Worm (Caenorhabditis elegans) whole organism, late embryonic: ENCODE results near the gene sca-1.

Experiments
- C08G9.2 ChIP-seq: sonication (generic microtip); optimal IDR thresholded peaks from 2 replicates; lab custom pipeline; 2016; ENCODE audit warnings: mild to moderate bottlenecking, missing genetic modification characterization, moderate library complexity, missing compliant biosample characterization
- F13H6.1 ChIP-seq: sonication (generic microtip); optimal IDR thresholded peaks from 2 replicates; lab custom pipeline; 2016; ENCODE audit warnings: missing genetic modification characterization, missing compliant biosample characterization
- K09A11.1 ChIP-seq: sonication (generic microtip); optimal IDR thresholded peaks from 2 replicates; lab custom pipeline; 2017; ENCODE audit warnings: antibody characterized with exemption, mild to moderate bottlenecking, missing genetic modification characterization, missing compliant biosample characterization; ENCODE audit not compliant: insufficient read depth
- T23F11.4 ChIP-seq: fragments of 200-800 bp; sonication (Bioruptor generic); optimal IDR thresholded peaks from 2 replicates; lab custom pipeline; 2018; ENCODE audit warnings: mild to moderate bottlenecking, missing genetic modification characterization, missing compliant biosample characterization
- Y22D7AL.16 ChIP-seq: sonication (generic microtip); optimal IDR thresholded peaks from 2 replicates; lab custom pipeline; 2016; ENCODE audit warnings: missing genetic modification characterization, missing compliant biosample characterization
- ahr-1 ChIP-seq: sonication (generic microtip); optimal IDR thresholded peaks from 2 replicates; lab custom pipeline; 2016; ENCODE audit warnings: missing genetic modification characterization, missing compliant biosample characterization
- ceh-18 ChIP-seq: sonication (generic microtip); optimal IDR thresholded peaks from 2 replicates; lab custom pipeline; 2016; ENCODE audit warnings: missing genetic modification characterization, missing compliant biosample characterization
- ceh-30 ChIP-seq: fragments of 150-350 bp; optimal IDR thresholded peaks from 2 replicates; lab custom pipeline; 2014; ENCODE audit warnings: missing biosample characterization, missing genetic modification characterization
- ceh-31 ChIP-seq: sonication (generic microtip); optimal IDR thresholded peaks from 2 replicates; lab custom pipeline; 2016; ENCODE audit warnings: missing genetic modification characterization, missing compliant biosample characterization
- ceh-45 ChIP-seq: fragments of 200-800 bp; sonication (Bioruptor generic); IDR thresholded peaks from 2 replicates; pipeline ENCODE4 v1.3.6; 2022; ENCODE audit warnings: missing genetic modification reagents, missing genetic modification characterization, missing compliant biosample characterization
- ceh-6 ChIP-seq: fragments of 200-800 bp; sonication (Bioruptor generic); optimal IDR thresholded peaks from 2 replicates; lab custom pipeline; 2018; ENCODE audit warnings: mild to moderate bottlenecking, missing genetic modification characterization, missing compliant biosample characterization
- ceh-9 ChIP-seq: sonication (generic microtip); optimal IDR thresholded peaks from 2 replicates; lab custom pipeline; 2016; ENCODE audit warnings: mild to moderate bottlenecking, missing genetic modification characterization, inconsistent platforms, missing compliant biosample characterization
- dmd-4 ChIP-seq: sonication (generic microtip); optimal IDR thresholded peaks from 2 replicates; lab custom pipeline; 2016; ENCODE audit warnings: borderline replicate concordance, missing genetic modification characterization, missing compliant biosample characterization
- dve-1 ChIP-seq: sonication (generic microtip); optimal IDR thresholded peaks from 2 replicates; lab custom pipeline; 2017; ENCODE audit warnings: antibody characterized with exemption, mild to moderate bottlenecking, missing genetic modification characterization, missing compliant biosample characterization
- elt-4 ChIP-seq: sonication (generic microtip); optimal IDR thresholded peaks from 2 replicates; lab custom pipeline; 2016; ENCODE audit warnings: missing genetic modification characterization, missing compliant biosample characterization
- ets-4 ChIP-seq: sonication (generic microtip); optimal IDR thresholded peaks from 2 replicates; lab custom pipeline; 2016; ENCODE audit warnings: missing genetic modification characterization, missing compliant biosample characterization
- fkh-6 ChIP-seq: sonication (generic microtip); optimal IDR thresholded peaks from 2 replicates; lab custom pipeline; 2016; ENCODE audit warnings: missing genetic modification characterization, missing compliant biosample characterization
- hlh-13 ChIP-seq: fragments of 200-800 bp; sonication (Bioruptor generic); optimal IDR thresholded peaks from 2 replicates; lab custom pipeline; 2018; ENCODE audit warnings: mild to moderate bottlenecking, missing genetic modification characterization, missing compliant biosample characterization
- hlh-15 ChIP-seq: sonication (generic microtip); optimal IDR thresholded peaks from 2 replicates; lab custom pipeline; 2016; ENCODE audit warnings: missing genetic modification characterization, missing compliant biosample characterization
- hlh-6 ChIP-seq: sonication (generic microtip); optimal IDR thresholded peaks from 2 replicates; lab custom pipeline; 2016; ENCODE audit warnings: missing genotype, missing genetic modification characterization, missing compliant biosample characterization
- hlh-8 ChIP-seq: sonication (generic microtip); optimal IDR thresholded peaks from 2 replicates; lab custom pipeline; 2016; ENCODE audit warnings: missing genotype, missing genetic modification characterization, missing compliant biosample characterization
- lim-6 ChIP-seq: sonication (generic microtip); optimal IDR thresholded peaks from 2 replicates; lab custom pipeline; 2016; ENCODE audit warnings: missing genetic modification characterization, missing compliant biosample characterization
- nfya-1 ChIP-seq: sonication (generic microtip); optimal IDR thresholded peaks from 2 replicates; lab custom pipeline; 2017; ENCODE audit warnings: missing genetic modification characterization, mild to moderate bottlenecking, missing compliant biosample characterization, antibody characterized with exemption, moderate library complexity
- odd-2 ChIP-seq: sonication (generic microtip); optimal IDR thresholded peaks from 2 replicates; lab custom pipeline; 2017; ENCODE audit warnings: antibody characterized with exemption, mild to moderate bottlenecking, missing genetic modification characterization, missing compliant biosample characterization
- pag-3 ChIP-seq: sonication (generic microtip); optimal IDR thresholded peaks from 2 replicates; lab custom pipeline; 2016; ENCODE audit warnings: missing compliant biosample characterization, missing genetic modification characterization, borderline replicate concordance
- pha-4 ChIP-seq: fragments of 150-350 bp; optimal IDR thresholded peaks from 2 replicates; lab custom pipeline; 2018; ENCODE audit warnings: missing biosample characterization, missing genetic modification reagents, missing genetic modification characterization
- pqm-1 ChIP-seq: sonication (generic microtip); optimal IDR thresholded peaks from 2 replicates; lab custom pipeline; 2016; ENCODE audit warnings: missing genetic modification characterization, missing compliant biosample characterization
- sox-2 ChIP-seq: fragments of 200-800 bp; sonication (Bioruptor generic); IDR thresholded peaks from 2 replicates; pipeline ENCODE4 v1.3.6; 2022; ENCODE audit warnings: missing genetic modification reagents, missing genetic modification characterization, missing compliant biosample characterization
- sox-4 ChIP-seq: sonication (generic microtip); optimal IDR thresholded peaks from 2 replicates; lab custom pipeline; 2017; ENCODE audit warnings: mild to moderate bottlenecking, missing genetic modification characterization, inconsistent platforms, missing compliant biosample characterization
- tbx-7 ChIP-seq: sonication (generic microtip); optimal IDR thresholded peaks from 2 replicates; lab custom pipeline; 2016; ENCODE audit warnings: missing genotype, missing genetic modification characterization, missing compliant biosample characterization
- ttx-3 ChIP-seq: sonication (generic microtip); optimal IDR thresholded peaks from 2 replicates; lab custom pipeline; 2016; ENCODE audit warnings: missing genetic modification reagents, missing genetic modification characterization, missing compliant biosample characterization
- unc-3 ChIP-seq, 2 experiments: fragments of 200-800 bp in 1 of 2; sonication (Bioruptor generic) in 1 of 2; sonication (generic microtip) in 1 of 2; conservative IDR thresholded peaks in 1 of 2; optimal IDR thresholded peaks in 1 of 2; 2 replicates each; pipeline versions ENCODE4 v1.3.6 to Lab custom; 2016 to 2022; ENCODE audit warnings: missing compliant biosample characterization in 2 of 2, missing genetic modification characterization in 2 of 2, missing genetic modification reagents in 1 of 2
- unc-42 ChIP-seq: sonication (generic microtip); optimal IDR thresholded peaks from 2 replicates; lab custom pipeline; 2016; ENCODE audit warnings: missing genotype, missing genetic modification characterization, missing compliant biosample characterization
- zip-5 ChIP-seq: sonication (generic microtip); optimal IDR thresholded peaks from 2 replicates; lab custom pipeline; 2016; ENCODE audit warnings: missing genetic modification characterization, missing compliant biosample characterization
- ztf-16 ChIP-seq: sonication (generic microtip); optimal IDR thresholded peaks from 2 replicates; lab custom pipeline; 2017; ENCODE audit warnings: missing genetic modification characterization, missing compliant biosample characterization

Gene sca-1

DNA sequence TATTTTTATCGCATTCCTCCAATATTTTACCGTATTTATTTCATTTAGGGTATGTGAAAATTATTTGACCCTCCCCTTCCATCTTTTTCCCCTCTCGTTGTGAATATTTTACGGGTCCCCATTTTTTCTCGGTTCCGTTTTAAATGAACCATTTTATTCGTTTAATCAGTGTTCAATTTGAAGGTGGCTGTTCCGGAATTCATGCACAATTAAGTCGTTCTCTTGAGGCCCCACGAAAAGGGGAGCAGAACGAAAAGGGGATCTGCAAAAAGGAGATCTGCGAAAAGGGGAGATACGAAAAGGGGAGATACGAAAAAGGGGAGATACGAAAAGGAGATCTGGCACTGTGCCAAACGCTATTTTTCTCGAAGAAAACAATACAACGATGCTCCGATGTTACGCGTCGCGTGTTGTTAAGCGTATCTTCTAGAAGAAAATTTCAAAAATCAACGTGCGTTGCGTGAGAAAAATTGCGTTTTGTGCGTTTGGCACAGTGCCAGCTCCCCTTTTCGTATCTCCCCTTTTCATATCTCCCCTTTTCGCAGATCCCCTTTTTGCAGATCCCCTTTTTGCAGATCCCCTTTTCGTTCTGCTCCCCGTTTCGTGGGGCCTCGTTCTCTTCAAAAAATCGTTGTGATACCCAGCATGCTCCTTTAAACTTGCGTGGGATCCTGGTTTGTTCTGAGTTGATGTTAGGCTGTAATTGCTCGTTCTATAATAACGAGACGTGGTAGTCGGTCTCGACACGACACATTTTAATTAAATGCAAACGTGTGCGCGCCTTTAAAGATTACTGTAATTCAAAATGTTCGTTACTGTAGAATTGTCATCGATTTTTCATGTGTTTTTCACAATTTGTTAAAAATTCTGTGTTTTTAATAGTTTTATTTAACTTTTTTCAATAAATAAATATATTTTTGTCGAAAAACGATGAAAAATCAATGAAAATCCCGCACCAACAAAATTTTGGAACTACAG is 5.5 kb downstream of the sca-1 start (continued):
- peak; percentile 69 for TF ChIP-seq ahr-1 (tag; lab: Kevin White, UChicago)
- peak; percentile 98 for TF ChIP-seq ceh-31 (tag; lab: Kevin White, UChicago)
- peak; percentile 9 for TF ChIP-seq fkh-6 (tag; lab: Kevin White, UChicago)
- TF ChIP-seq K09A11.1, result no peak
- TF ChIP-seq unc-42, result peak; percentile 49
- TF ChIP-seq hlh-6 (tag; lab: Kevin White, UChicago), result peak; percentile 39
- TF ChIP-seq nfya-1 (tag; lab: Kevin White, UChicago), result no peak
- TF ChIP-seq ceh-45 (GFP tag; lab: Robert Waterston, UW), result 0 out of 2 replicates have a peak, but pooled peaks have one; percentile 12
- peak; percentile 73 for TF ChIP-seq ets-4
- TF ChIP-seq dmd-4 (tag; lab: Kevin White, UChicago), result peak; percentile 82
- no peak for TF ChIP-seq elt-4 (tag; lab: Kevin White, UChicago)
- TF ChIP-seq unc-3 (GFP tag; conservative IDR thresholded peaks at IDR 0.05; lab: Robert Waterston, UW), result no peak
- peak; percentile 40 for TF ChIP-seq unc-3 (tag; optimal IDR thresholded peaks at IDR 0.05; lab: Kevin White, UChicago)
- TF ChIP-seq ceh-18 (tag; lab: Kevin White, UChicago), result peak; percentile 50
- TF ChIP-seq dve-1 (tag; lab: Kevin White, UChicago), result no peak
- peak; percentile 75 for TF ChIP-seq ztf-16 (tag; lab: Kevin White, UChicago)
- TF ChIP-seq pag-3, result peak; percentile 47
- TF ChIP-seq C08G9.2 (tag; lab: Kevin White, UChicago), result peak; percentile 89

DNA sequence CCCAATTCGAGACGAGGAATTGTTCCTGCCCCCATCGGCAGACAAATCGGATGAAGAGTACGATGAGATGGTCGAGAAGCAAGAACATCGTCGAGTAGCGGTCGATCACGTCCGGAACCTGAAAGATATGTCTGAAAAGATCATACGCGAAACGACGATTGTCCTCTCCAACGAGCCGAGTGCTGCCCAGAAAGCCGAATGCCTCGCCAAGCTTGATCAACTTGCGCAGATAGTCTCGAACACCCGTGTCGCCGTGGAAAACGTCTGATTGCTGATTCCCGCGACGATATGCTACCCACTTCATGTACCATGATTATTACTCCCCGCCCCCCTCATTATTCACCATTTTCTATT is 6.2 kb downstream of the sca-1 start:
- TF ChIP-seq unc-3 (GFP tag; conservative IDR thresholded peaks at IDR 0.05; lab: Robert Waterston, UW) (no peak), unc-3 (tag; optimal IDR thresholded peaks at IDR 0.05; lab: Kevin White, UChicago) (no peak), tbx-7 (tag; lab: Kevin White, UChicago) (no peak), sox-4 (tag; lab: Kevin White, UChicago) (no peak), odd-2 (tag; lab: Kevin White, UChicago) (no peak), hlh-8 (tag; lab: Kevin White, UChicago) (no peak), T23F11.4 (no peak), pqm-1 (tag; lab: Kevin White, UChicago) (no peak), Y22D7AL.16 (tag; lab: Kevin White, UChicago) (no peak), K09A11.1 (no peak), ceh-30 (tag; lab: Kevin White, UChicago) (no peak), unc-42 (no peak)

DNA sequence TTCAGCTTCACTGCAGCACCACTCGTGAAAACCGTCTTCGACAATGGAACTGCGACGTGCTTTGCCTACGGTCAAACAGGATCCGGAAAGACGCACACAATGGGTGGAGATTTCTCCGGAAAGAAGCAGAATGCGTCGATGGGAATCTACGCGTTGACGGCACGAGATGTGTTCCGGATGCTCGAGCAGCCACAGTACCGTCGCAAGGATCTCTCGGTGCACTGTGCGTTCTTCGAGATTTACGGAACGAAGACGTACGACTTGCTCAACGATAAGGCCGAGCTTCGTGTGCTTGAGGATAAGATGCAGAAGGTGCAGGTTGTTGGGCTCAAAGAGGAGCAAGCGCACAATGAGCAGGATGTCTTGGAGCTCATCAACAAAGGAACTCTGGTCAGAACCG is 7.1 kb downstream of the sca-1 start:
- TF ChIP-seq ceh-6 (GFP tag; lab: Kevin White, UChicago) (no peak), odd-2 (tag; lab: Kevin White, UChicago) (no peak), T23F11.4 (no peak), K09A11.1 (no peak), hlh-15 (no peak), sox-2 (GFP tag; lab: Robert Waterston, UW) (no peak), lim-6 (tag; lab: Kevin White, UChicago) (no peak), unc-42 (no peak), hlh-13 (GFP tag; lab: Kevin White, UChicago) (no peak), F13H6.1 (no peak), pha-4 (tag; lab: Kevin White, UChicago) (no peak), unc-3 (GFP tag; conservative IDR thresholded peaks at IDR 0.05; lab: Robert Waterston, UW) (no peak), unc-3 (tag; optimal IDR thresholded peaks at IDR 0.05; lab: Kevin White, UChicago) (no peak), ttx-3 (tag; lab: Kevin White, UChicago) (no peak), sox-4 (tag; lab: Kevin White, UChicago) (no peak), ceh-9 (tag; lab: Kevin White, UChicago) (no peak), zip-5 (no peak)
